Fruit fly (Drosophila melanogaster): ENCODE data around the gene CG9154.

The CG9154 gene

dm6 chr2L:6088371-6089365 lies 18.2 kb upstream of the CG9154 start (continued):
- TF ChIP-seq CG13775 (GFP tag; optimal IDR thresholded peaks at IDR 0.05) (peak; percentile 18), CG10959 (GFP tag; IDR thresholded peaks at IDR 0.05) (no peak), CG8359 (GFP tag; optimal IDR thresholded peaks at IDR 0.05; ENCODE audit: borderline replicate concordance) (peak; percentile 0), bcd (GFP tag; optimal IDR thresholded peaks at IDR 0.05) (peak; percentile 24), Deaf1 (tag; optimal IDR thresholded peaks at IDR 0.05) (peak; percentile 90), Mad (GFP tag; optimal IDR thresholded peaks at IDR 0.05) (no peak), CG12769 (tag; optimal IDR thresholded peaks at IDR 0.05) (peak; percentile 81), CG17829 (tag; optimal IDR thresholded peaks at IDR 0.05) (peak; percentile 27), Atf3 (GFP tag; optimal IDR thresholded peaks at IDR 0.05) (peak; percentile 11), fd102C (GFP tag; optimal IDR thresholded peaks at IDR 0.05) (peak; percentile 29), CG18262 (tag; optimal IDR thresholded peaks at IDR 0.05) (no peak), CG3838 (GFP tag; optimal IDR thresholded peaks at IDR 0.05) (peak; percentile 61), hth (optimal IDR thresholded peaks at IDR 0.05) (no peak), CG5245 (GFP tag; optimal IDR thresholded peaks at IDR 0.05) (no peak), sna (GFP tag; IDR thresholded peaks at IDR 0.05; ENCODE audit: partially characterized antibody) (peak; percentile 66), kay (GFP tag; optimal IDR thresholded peaks at IDR 0.05) (peak; percentile 93), CG8281 (tag; optimal IDR thresholded peaks at IDR 0.05) (peak; percentile 39), CG9817 (tag; optimal IDR thresholded peaks at IDR 0.05) (no peak), CG15601 (tag; optimal IDR thresholded peaks at IDR 0.05) (peak; percentile 36), rib (GFP tag; IDR thresholded peaks at IDR 0.05) (peak; percentile 77), ash1 (GFP tag; optimal IDR thresholded peaks at IDR 0.05) (peak; percentile 58), trem (tag; optimal IDR thresholded peaks at IDR 0.05) (peak; percentile 6), run (tag; optimal IDR thresholded peaks at IDR 0.05) (peak; percentile 71), CG16813 (GFP tag; IDR thresholded peaks at IDR 0.05; ENCODE audit: partially characterized antibody) (peak; percentile 44; the same call in 1 of the 3 replicates), eyg (GFP tag; optimal IDR thresholded peaks at IDR 0.05) (no peak), GATAe (GFP tag; conservative IDR thresholded peaks at IDR 0.05) (peak; percentile 66; the same call in 1 of the 2 replicates), CG17186 (GFP tag; optimal IDR thresholded peaks at IDR 0.05) (no peak), Dbx (GFP tag; IDR thresholded peaks at IDR 0.05) (peak; percentile 49; the same call in 2 of the 3 replicates), fd64A (GFP tag; optimal IDR thresholded peaks at IDR 0.05) (peak; percentile 2), grn (GFP tag; optimal IDR thresholded peaks at IDR 0.05) (peak; percentile 13), row (GFP tag; IDR thresholded peaks at IDR 0.05) (peak; percentile 14; the same call in 2 of the 3 replicates), seq (GFP tag; IDR thresholded peaks at IDR 0.05) (peak; percentile 62; the same call in 1 of the 2 replicates), HLHmδ (GFP tag; optimal IDR thresholded peaks at IDR 0.05) (peak; percentile 69), Fer1 (GFP tag; optimal IDR thresholded peaks at IDR 0.05) (peak; percentile 30), Hr39 (optimal IDR thresholded peaks at IDR 0.05) (no peak), CG31224 (GFP tag; IDR thresholded peaks at IDR 0.05) (no peak), jumu (GFP tag; optimal IDR thresholded peaks at IDR 0.05) (no peak), ab (GFP tag; optimal IDR thresholded peaks at IDR 0.05) (peak; percentile 73), kah (GFP tag; optimal IDR thresholded peaks at IDR 0.05) (peak; percentile 47), CG13123 (GFP tag; optimal IDR thresholded peaks at IDR 0.05) (no peak), CG15514 (GFP tag; optimal IDR thresholded peaks at IDR 0.05) (peak; percentile 7), CG2116 (GFP tag; optimal IDR thresholded peaks at IDR 0.05) (no peak), CG4820 (GFP tag; optimal IDR thresholded peaks at IDR 0.05) (no peak), crol (GFP tag; IDR thresholded peaks at IDR 0.05) (peak; percentile 88), CG2875 (GFP tag; optimal IDR thresholded peaks at IDR 0.05) (peak; percentile 1), Eip74EF (GFP tag; optimal IDR thresholded peaks at IDR 0.05) (peak in 1 of 2 experiments; percentile 45), Adf1 (GFP tag; IDR thresholded peaks at IDR 0.05) (peak; percentile 99), Dll (GFP tag; IDR thresholded peaks at IDR 0.05; ENCODE audit: partially characterized antibody) (peak; percentile 36; the same call in 1 of the 4 replicates)
